Fruit fly (Drosophila melanogaster) whole organism, embryonic: ENCODE results near the gene Kap3.

Experiments used
- CG10267 ChIP-seq: fragments of 200-800 bp; sonication (Bioruptor generic); optimal IDR thresholded peaks from 2 replicates; lab custom pipeline; 2018; ENCODE audit warnings: missing biosample characterization, mild to moderate bottlenecking, missing genetic modification characterization, moderate library complexity
- CG10274 ChIP-seq: fragments of 200-800 bp; sonication (Bioruptor generic); optimal IDR thresholded peaks from 3 replicates; lab custom pipeline; 2017; ENCODE audit warnings: missing biosample characterization, mild to moderate bottlenecking, missing genetic modification characterization
- CG10366 ChIP-seq: fragments of 200-800 bp; sonication (Bioruptor generic); IDR thresholded peaks from 2 replicates; pipeline ENCODE4 v1.3.6; 2022; ENCODE audit warnings: missing biosample characterization, missing genetic modification characterization
- CG13287 ChIP-seq: fragments of 200-800 bp; sonication (Bioruptor generic); IDR thresholded peaks from 2 replicates; pipeline ENCODE4 v1.3.6; 2022; ENCODE audit warnings: missing biosample characterization, missing genetic modification characterization; ENCODE audit not compliant: partially characterized antibody
- CG14710 ChIP-seq: fragments of 200-800 bp; sonication (Bioruptor generic); optimal IDR thresholded peaks from 3 replicates; lab custom pipeline; 2019; ENCODE audit warnings: missing biosample characterization, mild to moderate bottlenecking, missing genetic modification characterization, moderate library complexity
- CG14860 ChIP-seq: fragments of 200-800 bp; sonication (Bioruptor generic); IDR thresholded peaks from 3 replicates; pipeline ENCODE4 v1.3.6; 2022; ENCODE audit warnings: missing biosample characterization, missing genetic modification characterization; ENCODE audit not compliant: partially characterized antibody
- CG15514 ChIP-seq: fragments of 200-800 bp; sonication (Bioruptor generic); optimal IDR thresholded peaks from 3 replicates; lab custom pipeline; 2017; ENCODE audit warnings: missing biosample characterization, missing genetic modification characterization, mild to moderate bottlenecking, moderate library complexity, missing genetic modification reagents
- CG1832 ChIP-seq: fragments of 200-800 bp; sonication (Bioruptor generic); optimal IDR thresholded peaks from 2 replicates; lab custom pipeline; 2017; ENCODE audit warnings: missing biosample characterization, mild to moderate bottlenecking, missing genetic modification characterization, inconsistent platforms
- CG2116 ChIP-seq: fragments of 200-800 bp; sonication (Bioruptor generic); optimal IDR thresholded peaks from 3 replicates; lab custom pipeline; 2018; ENCODE audit warnings: missing biosample characterization, mild to moderate bottlenecking, missing genetic modification characterization
- CG2875 ChIP-seq: fragments of 200-800 bp; sonication (Bioruptor generic); optimal IDR thresholded peaks from 2 replicates; lab custom pipeline; 2017; ENCODE audit warnings: missing biosample characterization, mild to moderate bottlenecking, missing genetic modification characterization, missing genetic modification reagents
- CG3847 ChIP-seq: fragments of 200-800 bp; sonication (Bioruptor generic); IDR thresholded peaks from 2 replicates; pipeline ENCODE4 v1.3.6; 2022; ENCODE audit warnings: missing biosample characterization, missing genetic modification characterization
- CG6791 ChIP-seq: fragments of 200-800 bp; sonication (Bioruptor generic); IDR thresholded peaks from 3 replicates; pipeline ENCODE4 v1.3.6; 2022; ENCODE audit warnings: missing biosample characterization, missing genetic modification characterization; ENCODE audit not compliant: partially characterized antibody
- CG8359 ChIP-seq: fragments of 200-800 bp; sonication (Bioruptor generic); optimal IDR thresholded peaks from 2 replicates; lab custom pipeline; 2017; ENCODE audit warnings: missing biosample characterization, mild to moderate bottlenecking, missing genetic modification characterization, borderline replicate concordance
- Dek ChIP-seq: fragments of 200-800 bp; sonication (Bioruptor generic); optimal IDR thresholded peaks from 3 replicates; lab custom pipeline; 2019; ENCODE audit warnings: missing biosample characterization, mild to moderate bottlenecking, missing genetic modification characterization, moderate library complexity
- Dip2 ChIP-seq: fragments of 200-800 bp; sonication (Bioruptor generic); IDR thresholded peaks from 2 replicates; pipeline ENCODE4 v1.3.6; 2022; ENCODE audit warnings: missing biosample characterization, missing genetic modification characterization
- Fer1 ChIP-seq: fragments of 200-800 bp; sonication (Bioruptor generic); optimal IDR thresholded peaks from 2 replicates; lab custom pipeline; 2017; ENCODE audit warnings: missing biosample characterization, mild to moderate bottlenecking, missing genetic modification characterization
- Gug ChIP-seq: fragments of 200-800 bp; sonication (Bioruptor generic); IDR thresholded peaks from 4 replicates; pipeline ENCODE4 v1.3.6; 2022; ENCODE audit warnings: missing biosample characterization, missing genetic modification characterization
- HmgZ ChIP-seq: fragments of 200-800 bp; sonication (Bioruptor generic); optimal IDR thresholded peaks from 2 replicates; lab custom pipeline; 2018; ENCODE audit warnings: missing biosample characterization, mild to moderate bottlenecking, missing genetic modification characterization
- Hmr ChIP-seq: fragments of 200-800 bp; sonication (Bioruptor generic); optimal IDR thresholded peaks from 3 replicates; lab custom pipeline; 2017; ENCODE audit warnings: mild to moderate bottlenecking, missing biosample characterization, missing genetic modification reagents, missing genetic modification characterization
- Hr51 ChIP-seq, 2 experiments: fragments of 200-800 bp; sonication (Bioruptor generic); optimal IDR thresholded peaks; 2 replicates in 1 of 2; 3 replicates in 1 of 2; lab custom pipeline; 2016 to 2018; ENCODE audit warnings: missing biosample characterization in 2 of 2, missing genetic modification characterization in 2 of 2, mild to moderate bottlenecking in 1 of 2, moderate library complexity in 1 of 2
- Hsf ChIP-seq: fragments of 200-800 bp; sonication (Bioruptor generic); optimal IDR thresholded peaks from 3 replicates; lab custom pipeline; 2016; ENCODE audit warnings: missing biosample characterization, missing genetic modification characterization
- Jarid2 ChIP-seq: fragments of 200-800 bp; sonication (Bioruptor generic); optimal IDR thresholded peaks from 3 replicates; lab custom pipeline; 2017; ENCODE audit warnings: mild to moderate bottlenecking, missing biosample characterization, missing genetic modification reagents, missing genetic modification characterization
- MBD-R2 ChIP-seq: fragments of 200-800 bp; sonication (Bioruptor generic); IDR thresholded peaks from 2 replicates; pipeline ENCODE4 v1.3.6; 2022; ENCODE audit warnings: missing biosample characterization, missing genetic modification characterization
- Nf-YB ChIP-seq: fragments of 200-800 bp; sonication (Bioruptor generic); optimal IDR thresholded peaks from 3 replicates; lab custom pipeline; 2019; ENCODE audit warnings: missing biosample characterization, mild to moderate bottlenecking, missing genetic modification characterization, moderate library complexity
- Scr ChIP-seq: fragments of 200-800 bp; sonication (Bioruptor generic); IDR thresholded peaks from 2 replicates; pipeline ENCODE4 v1.3.6; 2022; ENCODE audit warnings: missing biosample characterization, missing genetic modification characterization; ENCODE audit not compliant: partially characterized antibody
- Six4 ChIP-seq: fragments of 200-800 bp; sonication (Bioruptor generic); optimal IDR thresholded peaks from 2 replicates; lab custom pipeline; 2016; ENCODE audit warnings: missing biosample characterization, missing genetic modification characterization
- Sry-δ ChIP-seq: fragments of 200-800 bp; sonication (Bioruptor generic); optimal IDR thresholded peaks from 2 replicates; lab custom pipeline; 2016; ENCODE audit warnings: missing biosample characterization, missing genetic modification characterization
- Ssrp ChIP-seq: fragments of 200-800 bp; sonication (Bioruptor generic); optimal IDR thresholded peaks from 2 replicates; lab custom pipeline; 2018; ENCODE audit warnings: missing biosample characterization, mild to moderate bottlenecking, missing genetic modification characterization, moderate library complexity
- Tbp ChIP-seq: fragments of >200 bp; optimal IDR thresholded peaks from 2 replicates; lab custom pipeline; 2018; ENCODE audit warnings: missing biosample characterization, missing genetic modification characterization
- Xrp1 ChIP-seq: fragments of 200-800 bp; sonication (Bioruptor generic); IDR thresholded peaks from 2 replicates; pipeline ENCODE4 v1.3.6; 2022; ENCODE audit warnings: missing biosample characterization, missing genetic modification characterization
- ara ChIP-seq: fragments of 200-800 bp; sonication (Bioruptor generic); IDR thresholded peaks from 2 replicates; pipeline ENCODE4 v1.3.6; 2022; ENCODE audit warnings: missing biosample characterization, missing genetic modification characterization
- bab2 ChIP-seq: fragments of 200-800 bp; sonication (Bioruptor generic); optimal IDR thresholded peaks from 2 replicates; lab custom pipeline; 2016; ENCODE audit warnings: missing biosample characterization, missing genetic modification characterization
- chm ChIP-seq: fragments of 200-800 bp; sonication (Bioruptor generic); IDR thresholded peaks from 2 replicates; pipeline ENCODE4 v1.3.6; 2022; ENCODE audit warnings: missing biosample characterization, missing genetic modification characterization
- esg ChIP-seq: fragments of 200-800 bp; sonication (Bioruptor generic); conservative IDR thresholded peaks from 2 replicates; pipeline ENCODE4 v1.3.6; 2022; ENCODE audit warnings: missing biosample characterization, missing genetic modification characterization
- fd96Cb ChIP-seq: fragments of 200-800 bp; sonication (Bioruptor generic); optimal IDR thresholded peaks from 2 replicates; lab custom pipeline; 2018; ENCODE audit warnings: missing biosample characterization, mild to moderate bottlenecking, missing genetic modification characterization, moderate library complexity
- mam ChIP-seq: fragments of 200-800 bp; sonication (Bioruptor generic); optimal IDR thresholded peaks from 3 replicates; lab custom pipeline; 2016; ENCODE audit warnings: missing biosample characterization, missing genetic modification characterization
- phol ChIP-seq: fragments of 200-800 bp; sonication (Bioruptor generic); optimal IDR thresholded peaks from 3 replicates; lab custom pipeline; 2018; ENCODE audit warnings: missing biosample characterization, mild to moderate bottlenecking, missing genetic modification characterization, moderate library complexity
- sens ChIP-seq: fragments of 200-800 bp; sonication (Bioruptor generic); peaks from one replicate; lab custom pipeline; 2016; ENCODE audit warnings: missing biosample characterization, missing genetic modification characterization
- sna ChIP-seq: fragments of 200-800 bp; sonication (Bioruptor generic); IDR thresholded peaks from 2 replicates; pipeline ENCODE4 v1.3.6; 2022; ENCODE audit warnings: missing biosample characterization, missing genetic modification characterization; ENCODE audit not compliant: partially characterized antibody
- sob ChIP-seq: fragments of 200-800 bp; sonication (Bioruptor generic); IDR thresholded peaks from 2 replicates; pipeline ENCODE4 v1.3.6; 2022; ENCODE audit warnings: missing biosample characterization, missing genetic modification characterization
- stc ChIP-seq: fragments of 200-800 bp; sonication (Bioruptor generic); IDR thresholded peaks from 2 replicates; pipeline ENCODE4 v1.3.6; 2022; ENCODE audit warnings: missing biosample characterization, missing genetic modification characterization
- tna ChIP-seq: fragments of 200-800 bp; sonication (Bioruptor generic); IDR thresholded peaks from 2 replicates; pipeline ENCODE4 v1.3.6; 2022; ENCODE audit warnings: missing biosample characterization, missing genetic modification characterization; ENCODE audit not compliant: partially characterized antibody
- trem ChIP-seq: fragments of 200-800 bp; optimal IDR thresholded peaks from 3 replicates; lab custom pipeline; 2019; ENCODE audit warnings: missing biosample characterization, mild to moderate bottlenecking, missing genetic modification characterization, moderate library complexity
- vnd ChIP-seq: fragments of 200-800 bp; sonication (Bioruptor generic); IDR thresholded peaks from 3 replicates; pipeline ENCODE4 v1.3.6; 2022; ENCODE audit warnings: missing biosample characterization, missing genetic modification characterization; ENCODE audit not compliant: partially characterized antibody
- yki ChIP-seq: fragments of >200 bp; optimal IDR thresholded peaks from 3 replicates; lab custom pipeline; 2018

Gene Kap3

dm6 chrX:11359081-11359481 lies 19.2 kb upstream of the Kap3 start, which contains the start of gene Pa1 (continued):
- TF ChIP-seq Gug (GFP tag; lab: Robert Waterston, UW) (no peak), HmgZ (tag; lab: Kevin White, UChicago) (peak; percentile 37), sob (GFP tag; lab: Robert Waterston, UW) (0 out of 2 replicates have a peak, but pooled peaks have one; percentile 25), vnd (peak; percentile 54; the same call in 2 of the 3 replicates), Hsf (GFP tag; lab: Kevin White, UChicago) (peak; percentile 9), CG10267 (tag; lab: Kevin White, UChicago) (peak; percentile 95), ara (GFP tag; lab: Robert Waterston, UW) (no peak), esg (GFP tag; lab: Robert Waterston, UW) (no peak), Nf-YB (GFP tag; lab: Kevin White, UChicago) (no peak), Xrp1 (GFP tag; lab: Robert Waterston, UW) (no peak), bab2 (no peak), CG2875 (GFP tag; lab: Kevin White, UChicago) (no peak), CG14860 (GFP tag; lab: Robert Waterston, UW) (no peak), Sry-δ (GFP tag; lab: Kevin White, UChicago) (peak; percentile 61), fd96Cb (tag; lab: Kevin White, UChicago) (no peak), sna (GFP tag; lab: Robert Waterston, UW) (peak; percentile 56; the same call in 1 of the 2 replicates), Fer1 (GFP tag; lab: Kevin White, UChicago) (peak; percentile 41), Tbp (GFP tag; lab: Kevin White, UChicago) (no peak), Scr (peak; percentile 62), Jarid2 (GFP tag; lab: Kevin White, UChicago) (no peak), Hr51 (GFP tag; optimal IDR thresholded peaks at IDR 0.05; lab: Kevin White, UChicago) (no peak), CG2116 (GFP tag; lab: Kevin White, UChicago) (peak; percentile 70), trem (tag; lab: Kevin White, UChicago) (peak; percentile 12), Dek (tag; lab: Kevin White, UChicago) (no peak), Ssrp (no peak), chm (GFP tag; lab: Robert Waterston, UW) (0 out of 2 replicates have a peak, but pooled peaks have one; percentile 12), CG3847 (GFP tag; lab: Robert Waterston, UW) (0 out of 2 replicates have a peak, but pooled peaks have one; percentile 22), Dip2 (GFP tag; lab: Robert Waterston, UW) (no peak), Hmr (GFP tag; lab: Kevin White, UChicago) (no peak), phol (tag; lab: Kevin White, UChicago) (peak; percentile 14), CG13287 (GFP tag; lab: Robert Waterston, UW) (peak; percentile 80), mam (GFP tag; lab: Kevin White, UChicago) (peak; percentile 13), yki (lab: Kevin White, UChicago) (no peak), MBD-R2 (GFP tag; lab: Robert Waterston, UW) (peak; percentile 46), sens (GFP tag; lab: Kevin White, UChicago) (peak; percentile 52), CG15514 (GFP tag; lab: Kevin White, UChicago) (peak; percentile 92), CG10366 (no peak), CG14710 (peak; percentile 42), CG8359 (GFP tag; lab: Kevin White, UChicago) (no peak), CG1832 (GFP tag; lab: Kevin White, UChicago) (no peak), Six4 (no peak), CG6791 (GFP tag; lab: Robert Waterston, UW) (peak; percentile 74; the same call in 2 of the 3 replicates), CG10274 (no peak), tna (GFP tag; lab: Robert Waterston, UW) (peak; percentile 64), stc (GFP tag; lab: Robert Waterston, UW) (0 out of 2 replicates have a peak, but pooled peaks have one; percentile 16)
